Worm (Caenorhabditis elegans) whole organism, mixed stage, embryonic: Measurements from ENCODE around the gene ram-5.

Experiments
- M03D4.4 ChIP-seq: sonication (generic microtip); optimal IDR thresholded peaks from 2 replicates; lab custom pipeline; 2017; ENCODE audit warnings: mild to moderate bottlenecking, missing genetic modification characterization, missing compliant biosample characterization
- bed-3 ChIP-seq: fragments of 200-800 bp; sonication (Bioruptor generic); optimal IDR thresholded peaks from 3 replicates; lab custom pipeline; 2018; ENCODE audit warnings: mild to moderate bottlenecking, missing genetic modification characterization, moderate library complexity, missing compliant biosample characterization
- blmp-1 ChIP-seq: fragments of 150-350 bp; optimal IDR thresholded peaks from 2 replicates; lab custom pipeline; 2014; ENCODE audit warnings: missing biosample characterization, missing genetic modification characterization
- ceh-39 ChIP-seq: fragments of 150-350 bp; optimal IDR thresholded peaks from 2 replicates; lab custom pipeline; 2014; ENCODE audit warnings: missing biosample characterization, missing genetic modification characterization
- ceh-43 ChIP-seq: fragments of 200-800 bp; sonication (Bioruptor generic); optimal IDR thresholded peaks from 2 replicates; lab custom pipeline; 2018; ENCODE audit warnings: mild to moderate bottlenecking, missing genetic modification characterization, moderate library complexity, missing compliant biosample characterization
- ceh-83 ChIP-seq: fragments of 200-800 bp; sonication (Bioruptor generic); optimal IDR thresholded peaks from 2 replicates; lab custom pipeline; 2018; ENCODE audit warnings: mild to moderate bottlenecking, missing genetic modification characterization, missing compliant biosample characterization
- ces-1 ChIP-seq: fragments of 150-350 bp; optimal IDR thresholded peaks from 2 replicates; lab custom pipeline; 2014; ENCODE audit warnings: missing biosample characterization, missing genetic modification reagents, missing genetic modification characterization
- cnd-1 ChIP-seq: fragments of 200-800 bp; sonication (Bioruptor generic); optimal IDR thresholded peaks from 2 replicates; lab custom pipeline; 2018; ENCODE audit warnings: mild to moderate bottlenecking, missing genetic modification characterization, missing compliant biosample characterization
- drap-1 ChIP-seq: fragments of 200-800 bp; sonication (Bioruptor generic); optimal IDR thresholded peaks from 3 replicates; lab custom pipeline; 2018; ENCODE audit warnings: mild to moderate bottlenecking, missing genetic modification characterization, missing compliant biosample characterization
- elt-1 ChIP-seq: sonication (generic microtip); optimal IDR thresholded peaks from 2 replicates; lab custom pipeline; 2017; ENCODE audit warnings: missing genetic modification characterization, mild to moderate bottlenecking, missing compliant biosample characterization, antibody characterized with exemption, moderate library complexity, borderline replicate concordance; ENCODE audit not compliant: insufficient read depth
- elt-3 ChIP-seq: fragments of 150-350 bp; optimal IDR thresholded peaks from 2 replicates; lab custom pipeline; 2014; ENCODE audit warnings: missing biosample characterization, missing genetic modification characterization
- flh-1 ChIP-seq: fragments of 200-800 bp; sonication (Bioruptor generic); optimal IDR thresholded peaks from 2 replicates; lab custom pipeline; 2018; ENCODE audit warnings: mild to moderate bottlenecking, missing genetic modification characterization, moderate library complexity, missing compliant biosample characterization
- ham-2 ChIP-seq: fragments of 200-800 bp; sonication (Bioruptor generic); optimal IDR thresholded peaks from 2 replicates; lab custom pipeline; 2018; ENCODE audit warnings: mild to moderate bottlenecking, missing genetic modification characterization, missing compliant biosample characterization
- hlh-1 ChIP-seq: fragments of 150-350 bp; optimal IDR thresholded peaks from 2 replicates; lab custom pipeline; 2014; ENCODE audit warnings: missing biosample characterization, missing genetic modification reagents, missing genetic modification characterization
- lin-13 ChIP-seq: fragments of 150-350 bp; optimal IDR thresholded peaks from 2 replicates; lab custom pipeline; 2014; ENCODE audit warnings: missing biosample characterization, missing genetic modification characterization
- lin-32 ChIP-seq: fragments of 200-800 bp; sonication (Bioruptor generic); optimal IDR thresholded peaks from 2 replicates; lab custom pipeline; 2018; ENCODE audit warnings: mild to moderate bottlenecking, missing genetic modification characterization, missing compliant biosample characterization
- lsy-2 ChIP-seq: fragments of 150-350 bp; optimal IDR thresholded peaks from 2 replicates; lab custom pipeline; 2014; ENCODE audit warnings: missing biosample characterization, missing genetic modification characterization
- mab-5 ChIP-seq: fragments of 150-350 bp; optimal IDR thresholded peaks from 2 replicates; lab custom pipeline; 2014; ENCODE audit warnings: missing biosample characterization, missing genetic modification characterization
- mep-1 ChIP-seq: fragments of 150-350 bp; optimal IDR thresholded peaks from 2 replicates; lab custom pipeline; 2017; ENCODE audit warnings: missing biosample characterization, missing genetic modification reagents, missing genetic modification characterization, inconsistent platforms
- mls-2 ChIP-seq: sonication (generic microtip); optimal IDR thresholded peaks from 2 replicates; lab custom pipeline; 2016; ENCODE audit warnings: mild to moderate bottlenecking, missing genetic modification characterization, moderate library complexity, missing compliant biosample characterization
- nhr-2 ChIP-seq: fragments of 150-350 bp; optimal IDR thresholded peaks from 2 replicates; lab custom pipeline; 2014; ENCODE audit warnings: missing biosample characterization, missing genetic modification characterization
- nhr-237 ChIP-seq: fragments of 150-350 bp; optimal IDR thresholded peaks from 2 replicates; lab custom pipeline; 2014; ENCODE audit warnings: missing biosample characterization, missing genetic modification characterization
- nhr-76 ChIP-seq: sonication (generic microtip); optimal IDR thresholded peaks from 2 replicates; lab custom pipeline; 2017; ENCODE audit warnings: missing biosample characterization, missing genetic modification characterization
- pha-4 ChIP-seq: fragments of 150-350 bp; optimal IDR thresholded peaks from 2 replicates; lab custom pipeline; 2018; ENCODE audit warnings: missing biosample characterization, missing genetic modification reagents, missing genetic modification characterization
- sem-2 ChIP-seq: fragments of 200-800 bp; sonication (Bioruptor generic); optimal IDR thresholded peaks from 2 replicates; lab custom pipeline; 2018; ENCODE audit warnings: mild to moderate bottlenecking, missing genetic modification characterization, missing compliant biosample characterization
- snpc-4 ChIP-seq: fragments of 150-350 bp; optimal IDR thresholded peaks from 2 replicates; lab custom pipeline; 2014; ENCODE audit warnings: missing biosample characterization, missing genetic modification characterization
- sptf-1 ChIP-seq: sonication (generic microtip); optimal IDR thresholded peaks from 2 replicates; lab custom pipeline; 2017; ENCODE audit warnings: mild to moderate bottlenecking, missing genetic modification characterization, moderate library complexity, missing compliant biosample characterization
- tbx-8 ChIP-seq: fragments of 200-800 bp; sonication (Bioruptor generic); optimal IDR thresholded peaks from 2 replicates; lab custom pipeline; 2018; ENCODE audit warnings: mild to moderate bottlenecking, missing genetic modification characterization, moderate library complexity, missing compliant biosample characterization
- unc-120 ChIP-seq: sonication (generic microtip); optimal IDR thresholded peaks from 2 replicates; lab custom pipeline; 2017; ENCODE audit warnings: missing genetic modification characterization, missing compliant biosample characterization; ENCODE audit not compliant: poor library complexity, severe bottlenecking
- unc-39 ChIP-seq: fragments of 150-350 bp; optimal IDR thresholded peaks from 2 replicates; lab custom pipeline; 2014; ENCODE audit warnings: missing biosample characterization, missing genetic modification characterization
- unc-62 ChIP-seq: fragments of 150-350 bp; optimal IDR thresholded peaks from 2 replicates; lab custom pipeline; 2014; ENCODE audit warnings: missing biosample characterization, missing genetic modification reagents, missing genetic modification characterization
- zip-8 ChIP-seq: fragments of 150-350 bp; optimal IDR thresholded peaks from 2 replicates; lab custom pipeline; 2014; ENCODE audit warnings: missing biosample characterization, missing genetic modification characterization
- ztf-11 ChIP-seq: fragments of 150-350 bp; optimal IDR thresholded peaks from 2 replicates; lab custom pipeline; 2014; ENCODE audit warnings: missing biosample characterization, missing genetic modification characterization

ram-5 gene

DNA sequence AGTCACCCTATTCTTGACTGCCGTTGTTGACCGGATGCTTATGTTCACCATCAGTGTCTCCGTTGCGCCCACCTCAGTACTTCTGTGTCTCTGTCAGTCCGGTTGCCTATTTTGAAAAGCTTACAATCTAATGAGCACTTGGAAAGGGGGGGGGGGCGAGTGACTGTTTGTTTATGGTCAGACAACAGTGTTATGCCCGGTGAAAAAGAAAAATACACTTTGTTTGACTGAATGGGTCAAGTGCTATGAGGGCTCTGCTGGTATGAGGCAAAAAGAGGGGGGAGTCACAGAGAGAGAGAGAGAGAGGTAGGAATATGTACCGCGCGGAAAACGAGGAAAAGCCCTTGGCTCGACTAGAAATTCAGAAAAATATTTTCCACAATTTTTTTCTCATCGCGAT, 21.3 kb downstream of the ram-5 start:
- TF ChIP-seq ham-2 (no peak), cnd-1 (tag; lab: Kevin White, UChicago) (peak; percentile 13), nhr-237 (tag; lab: Kevin White, UChicago) (peak; percentile 13), sptf-1 (tag; lab: Kevin White, UChicago) (peak; percentile 56)

DNA sequence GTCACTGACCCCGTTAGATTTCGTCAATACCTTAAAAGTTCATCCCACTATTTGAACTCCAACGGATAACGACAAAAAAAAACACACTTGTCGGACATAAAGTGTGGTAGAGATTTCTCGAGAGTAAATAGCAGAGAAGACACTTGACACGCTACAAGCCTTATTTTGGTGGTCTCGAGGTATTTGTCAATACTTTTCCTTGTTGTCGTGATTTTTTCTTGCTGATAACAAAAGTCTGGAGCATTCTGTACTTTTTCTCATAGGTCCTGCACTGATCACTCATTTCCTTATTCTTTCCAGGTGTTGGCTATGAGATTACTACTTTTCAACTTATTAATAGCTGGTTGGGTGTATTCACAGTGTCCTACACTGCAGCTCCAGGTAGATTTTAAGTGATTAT, 22.5 kb downstream of the ram-5 start, which contains the start of gene lron-1:
TSS of gene lron-1 (plus strand) at position 301 of the 400 bp plus-strand sequence.
- TF ChIP-seq mab-5 (tag; lab: Kevin White, UChicago) (no peak), ces-1 (GFP tag; lab: Kevin White, UChicago) (no peak), lin-32 (GFP tag; lab: Kevin White, UChicago) (no peak), snpc-4 (tag; lab: Kevin White, UChicago) (no peak), unc-39 (no peak), bed-3 (GFP tag; lab: Kevin White, UChicago) (no peak), blmp-1 (tag; lab: Kevin White, UChicago) (no peak), drap-1 (GFP tag; lab: Kevin White, UChicago) (no peak), flh-1 (GFP tag; lab: Kevin White, UChicago) (no peak), tbx-8 (GFP tag; lab: Kevin White, UChicago) (no peak)

DNA sequence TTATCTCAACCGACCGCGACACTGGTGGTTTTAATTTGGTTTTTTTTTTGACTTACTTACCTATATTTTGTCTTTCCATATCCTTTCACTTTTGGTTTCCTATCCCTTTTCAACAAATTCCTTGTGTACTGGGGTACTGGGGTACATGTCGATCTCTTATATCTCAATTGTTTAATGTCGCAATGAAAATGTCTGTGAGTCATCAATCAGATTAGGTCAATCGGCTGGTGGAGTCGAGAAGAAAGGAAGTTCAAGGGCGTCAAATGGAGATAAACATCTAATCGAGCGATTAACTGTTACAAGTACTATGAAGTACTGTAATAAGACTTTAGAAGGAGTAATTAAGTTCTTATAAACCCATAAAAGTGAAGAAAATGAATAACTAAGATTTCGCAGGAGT, 26.0 kb downstream of the ram-5 start:
- no peak for TF ChIP-seq ceh-39 (tag; lab: Kevin White, UChicago)
- TF ChIP-seq nhr-2 (tag; lab: Kevin White, UChicago), result peak; percentile 78
- no peak for TF ChIP-seq sptf-1 (tag; lab: Kevin White, UChicago)
- TF ChIP-seq sem-2 (GFP tag; lab: Kevin White, UChicago), result no peak
- TF ChIP-seq ces-1 (GFP tag; lab: Kevin White, UChicago), result no peak
- TF ChIP-seq unc-39, result no peak
- TF ChIP-seq mls-2, result no peak
- no peak for TF ChIP-seq lsy-2 (tag; lab: Kevin White, UChicago)
- no peak for TF ChIP-seq lin-32 (GFP tag; lab: Kevin White, UChicago)
- TF ChIP-seq ztf-11 (tag; lab: Kevin White, UChicago), result no peak
- TF ChIP-seq elt-3, result no peak
- no peak for TF ChIP-seq ceh-83 (GFP tag; lab: Kevin White, UChicago)
- no peak for TF ChIP-seq ham-2
- no peak for TF ChIP-seq nhr-76
- no peak for TF ChIP-seq nhr-237 (tag; lab: Kevin White, UChicago)
- TF ChIP-seq mab-5 (tag; lab: Kevin White, UChicago), result no peak
- peak; percentile 86 for TF ChIP-seq unc-62 (GFP tag; lab: Kevin White, UChicago)
- no peak for TF ChIP-seq hlh-1 (tag; lab: Kevin White, UChicago)
- TF ChIP-seq ceh-43 (GFP tag; lab: Kevin White, UChicago), result no peak
- no peak for TF ChIP-seq pha-4 (tag; lab: Kevin White, UChicago)
- TF ChIP-seq elt-1, result peak; percentile 82

DNA sequence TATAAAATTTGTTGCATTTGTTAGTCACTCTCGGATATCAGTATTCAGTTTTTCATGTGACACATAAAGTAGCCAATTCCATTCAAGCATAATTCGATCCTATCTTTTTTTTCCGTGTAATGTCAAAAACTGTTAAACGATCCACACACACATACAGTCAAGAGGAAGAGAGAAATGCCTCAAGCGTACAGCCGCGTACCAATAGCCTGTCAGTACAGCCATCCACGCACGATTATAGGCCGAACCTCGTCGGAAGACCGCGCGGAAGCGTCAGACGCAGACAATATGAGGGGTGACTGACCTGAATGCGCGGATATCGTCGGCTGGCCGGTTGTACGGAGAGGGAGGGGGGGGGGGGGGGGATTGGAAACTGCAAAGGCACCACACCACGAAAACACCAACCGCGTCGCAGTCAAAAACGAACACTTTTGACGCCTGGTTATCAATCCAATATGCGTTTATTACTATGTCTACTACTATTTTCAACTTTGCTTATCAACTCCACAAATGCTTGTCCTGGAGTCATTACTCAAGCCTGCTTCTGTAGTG, 27.7 kb downstream of the ram-5 start, which contains the start of gene let-4:
TSS of gene let-4 (plus strand) at position 357 of the 549 bp plus-strand sequence.
- peak; percentile 2 for TF ChIP-seq M03D4.4 (tag; lab: Kevin White, UChicago)
- TF ChIP-seq mls-2, result peak; percentile 20
- TF ChIP-seq lin-13, result no peak
- TF ChIP-seq ceh-83 (GFP tag; lab: Kevin White, UChicago), result peak; percentile 28
- peak; percentile 44 for TF ChIP-seq nhr-2 (tag; lab: Kevin White, UChicago)
- TF ChIP-seq ham-2, result peak; percentile 96
- TF ChIP-seq sptf-1 (tag; lab: Kevin White, UChicago), result peak; percentile 59
- no peak for TF ChIP-seq flh-1 (GFP tag; lab: Kevin White, UChicago)

DNA sequence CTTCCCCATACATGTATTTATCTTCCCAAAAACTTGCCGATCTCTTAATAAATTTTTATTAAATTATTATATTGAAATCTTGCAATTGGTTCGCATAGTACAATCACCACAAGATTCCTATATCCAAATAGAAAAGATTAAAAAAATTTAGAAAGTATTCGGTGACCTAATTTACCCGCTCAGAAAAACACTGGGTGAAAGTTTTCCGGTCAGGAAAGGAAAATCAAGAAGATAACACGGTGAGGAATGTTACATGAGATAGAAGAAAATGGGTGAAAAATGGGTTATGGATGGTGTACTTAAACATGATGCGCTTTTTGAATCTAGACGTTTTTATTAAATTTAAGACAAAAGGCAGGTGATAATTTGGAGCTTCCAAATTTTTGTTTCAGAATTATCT, 30.9 kb downstream of the ram-5 start:
- TF ChIP-seq mls-2 (no peak), blmp-1 (tag; lab: Kevin White, UChicago) (peak; percentile 64)

DNA sequence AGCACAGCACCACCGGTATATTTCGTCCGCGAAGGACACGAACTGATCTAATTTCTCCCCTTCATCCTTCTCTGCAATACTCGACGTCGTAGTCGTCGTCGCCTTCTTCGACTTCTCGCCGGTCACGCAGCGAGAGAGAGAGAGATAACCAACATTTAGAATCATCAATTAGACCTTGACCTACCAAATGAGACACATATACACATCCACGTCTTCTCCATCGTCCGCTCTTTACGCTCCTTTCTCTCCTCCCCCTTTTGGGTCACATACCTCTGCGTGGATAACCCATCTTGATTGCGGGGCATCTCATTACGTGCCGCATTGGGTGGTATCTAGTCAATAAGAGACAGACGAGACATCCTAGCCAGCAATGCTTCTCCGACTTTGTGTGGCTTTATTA, 31.5 kb downstream of the ram-5 start, which contains the start of gene sym-1:
TSS of gene sym-1 (plus strand) at position 194 of the 400 bp plus-strand sequence.
- no peak for TF ChIP-seq unc-120 (tag; lab: Kevin White, UChicago)
- TF ChIP-seq cnd-1 (tag; lab: Kevin White, UChicago), result peak; percentile 2
- no peak for TF ChIP-seq mep-1
- TF ChIP-seq ceh-83 (GFP tag; lab: Kevin White, UChicago), result peak; percentile 27
- peak; percentile 27 for TF ChIP-seq nhr-2 (tag; lab: Kevin White, UChicago)
- no peak for TF ChIP-seq zip-8 (tag; lab: Kevin White, UChicago)
- no peak for TF ChIP-seq mab-5 (tag; lab: Kevin White, UChicago)
- no peak for TF ChIP-seq ceh-43 (GFP tag; lab: Kevin White, UChicago)
- no peak for TF ChIP-seq blmp-1 (tag; lab: Kevin White, UChicago)
- no peak for TF ChIP-seq snpc-4 (tag; lab: Kevin White, UChicago)
- TF ChIP-seq tbx-8 (GFP tag; lab: Kevin White, UChicago), result no peak
- TF ChIP-seq lin-13, result no peak
- no peak for TF ChIP-seq ceh-39 (tag; lab: Kevin White, UChicago)
- TF ChIP-seq drap-1 (GFP tag; lab: Kevin White, UChicago), result no peak
- no peak for TF ChIP-seq sem-2 (GFP tag; lab: Kevin White, UChicago)
- peak; percentile 89 for TF ChIP-seq ham-2
- no peak for TF ChIP-seq lsy-2 (tag; lab: Kevin White, UChicago)
- peak; percentile 84 for TF ChIP-seq elt-1
